Fruit fly (Drosophila melanogaster) whole organism, prepupa: ENCODE results near the gene rtp.

Source experiments
- Blimp-1 ChIP-seq: fragments of 200-800 bp; sonication (Bioruptor generic); optimal IDR thresholded peaks from 3 replicates; lab custom pipeline; 2017; ENCODE audit warnings: missing biosample characterization, missing genetic modification characterization, mild to moderate bottlenecking, moderate library complexity, missing genetic modification reagents
- CG10669 ChIP-seq: fragments of 200-800 bp; sonication (Bioruptor generic); optimal IDR thresholded peaks from 3 replicates; lab custom pipeline; 2018; ENCODE audit warnings: missing biosample characterization, mild to moderate bottlenecking, missing genetic modification characterization, moderate library complexity
- CG11294 ChIP-seq: fragments of 200-800 bp; sonication (Bioruptor generic); IDR thresholded peaks from 2 replicates; pipeline ENCODE4 v1.3.6; 2022; ENCODE audit warnings: missing biosample characterization, missing genetic modification characterization
- CG11762 ChIP-seq: fragments of 200-800 bp; sonication (Bioruptor generic); optimal IDR thresholded peaks from 3 replicates; lab custom pipeline; 2016; ENCODE audit warnings: missing biosample characterization, missing genetic modification characterization; ENCODE audit not compliant: insufficient read depth
- CG11902 ChIP-seq: fragments of 200-800 bp; sonication (Bioruptor generic); optimal IDR thresholded peaks from 3 replicates; lab custom pipeline; 2016; ENCODE audit warnings: missing biosample characterization, missing genetic modification characterization
- CG15336 ChIP-seq: fragments of 200-800 bp; sonication (Bioruptor generic); IDR thresholded peaks from 2 replicates; pipeline ENCODE4 v1.3.6; 2022; ENCODE audit warnings: missing biosample characterization, missing genetic modification characterization
- CG1621 ChIP-seq: fragments of 200-800 bp; sonication (Bioruptor generic); optimal IDR thresholded peaks from 3 replicates; lab custom pipeline; 2018; ENCODE audit warnings: missing biosample characterization, mild to moderate bottlenecking, missing genetic modification characterization
- CG16779 ChIP-seq: fragments of 200-800 bp; sonication (Bioruptor generic); optimal IDR thresholded peaks from 3 replicates; lab custom pipeline; 2017; ENCODE audit warnings: missing biosample characterization, mild to moderate bottlenecking, missing genetic modification characterization
- CG3032 ChIP-seq: fragments of 200-800 bp; optimal IDR thresholded peaks from 2 replicates; lab custom pipeline; 2019; ENCODE audit warnings: missing biosample characterization, mild to moderate bottlenecking, missing genetic modification characterization, moderate library complexity
- CG31627 ChIP-seq: fragments of 200-800 bp; sonication (Bioruptor generic); optimal IDR thresholded peaks from 3 replicates; lab custom pipeline; 2016; ENCODE audit warnings: missing biosample characterization, missing genetic modification characterization
- CG32006 ChIP-seq: fragments of 200-800 bp; sonication (Bioruptor generic); optimal IDR thresholded peaks from 3 replicates; lab custom pipeline; 2017; ENCODE audit warnings: missing biosample characterization, mild to moderate bottlenecking, missing genetic modification characterization
- CG34406 ChIP-seq: fragments of 200-800 bp; sonication (Bioruptor generic); optimal IDR thresholded peaks from 3 replicates; lab custom pipeline; 2016; ENCODE audit warnings: missing biosample characterization, missing genetic modification characterization
- CG3919 ChIP-seq: fragments of 200-800 bp; sonication (Bioruptor generic); optimal IDR thresholded peaks from 3 replicates; lab custom pipeline; 2016; ENCODE audit warnings: missing biosample characterization, missing genetic modification characterization
- CG4318 ChIP-seq: fragments of 200-800 bp; sonication (Bioruptor generic); optimal IDR thresholded peaks from 3 replicates; lab custom pipeline; 2017; ENCODE audit warnings: missing biosample characterization, mild to moderate bottlenecking, missing genetic modification characterization
- CG6163 ChIP-seq: fragments of 200-800 bp; sonication (Bioruptor generic); IDR thresholded peaks from 3 replicates; pipeline ENCODE4 v1.3.6; 2022; ENCODE audit warnings: missing biosample characterization, missing genetic modification characterization
- CG6276 ChIP-seq: fragments of 200-800 bp; sonication (Bioruptor generic); optimal IDR thresholded peaks from 2 replicates; lab custom pipeline; 2017; ENCODE audit warnings: missing biosample characterization, mild to moderate bottlenecking, missing genetic modification characterization
- CG6792 ChIP-seq: fragments of 200-800 bp; sonication (Bioruptor generic); optimal IDR thresholded peaks from 3 replicates; lab custom pipeline; 2016; ENCODE audit warnings: missing biosample characterization, missing genetic modification characterization
- CG6808 ChIP-seq: fragments of 200-800 bp; sonication (Bioruptor generic); optimal IDR thresholded peaks from 3 replicates; lab custom pipeline; 2017; ENCODE audit warnings: missing biosample characterization, missing genetic modification characterization, mild to moderate bottlenecking, moderate library complexity, missing genetic modification reagents
- CG6854 ChIP-seq: fragments of 200-800 bp; sonication (Bioruptor generic); optimal IDR thresholded peaks from 2 replicates; lab custom pipeline; 2017; ENCODE audit warnings: missing biosample characterization, mild to moderate bottlenecking, missing genetic modification characterization
- CG7368 ChIP-seq: fragments of 200-800 bp; sonication (Bioruptor generic); optimal IDR thresholded peaks from 3 replicates; lab custom pipeline; 2016; ENCODE audit warnings: missing biosample characterization, missing genetic modification characterization
- CG8119 ChIP-seq: fragments of 200-800 bp; sonication (Bioruptor generic); IDR thresholded peaks from 3 replicates; pipeline ENCODE4 v1.3.6; 2022; ENCODE audit warnings: missing biosample characterization, missing genetic modification characterization
- CG8319 ChIP-seq: fragments of 200-800 bp; sonication (Bioruptor generic); optimal IDR thresholded peaks from 3 replicates; lab custom pipeline; 2016; ENCODE audit warnings: missing biosample characterization, missing genetic modification characterization
- CG9139 ChIP-seq: fragments of 200-800 bp; sonication (Bioruptor generic); optimal IDR thresholded peaks from 3 replicates; lab custom pipeline; 2017; ENCODE audit warnings: missing biosample characterization, mild to moderate bottlenecking, missing genetic modification characterization
- Eip78C ChIP-seq: fragments of 200-800 bp; sonication (Bioruptor generic); peaks from one replicate; lab custom pipeline; 2016; ENCODE audit warnings: missing biosample characterization, missing genetic modification characterization
- Ets21C ChIP-seq: fragments of 200-800 bp; sonication (Bioruptor generic); optimal IDR thresholded peaks from 3 replicates; lab custom pipeline; 2016; ENCODE audit warnings: missing biosample characterization, missing genetic modification characterization
- Gug ChIP-seq: fragments of 200-800 bp; sonication (Bioruptor generic); IDR thresholded peaks from 2 replicates; pipeline ENCODE4 v1.3.6; 2022; ENCODE audit warnings: missing biosample characterization, missing genetic modification characterization
- Hr38 ChIP-seq: sonication (Bioruptor generic); optimal IDR thresholded peaks from 2 replicates; lab custom pipeline; 2016; ENCODE audit warnings: missing biosample characterization, missing genetic modification characterization
- Hr39 ChIP-seq: fragments of 200-800 bp; sonication (Bioruptor generic); optimal IDR thresholded peaks from 2 replicates; lab custom pipeline; 2016; ENCODE audit warnings: missing biosample characterization, missing genetic modification characterization
- Hr4 ChIP-seq: fragments of 200-800 bp; sonication (Bioruptor generic); optimal IDR thresholded peaks from 3 replicates; lab custom pipeline; 2016; ENCODE audit warnings: missing biosample characterization, missing genetic modification characterization
- Met ChIP-seq: fragments of 200-800 bp; sonication (Bioruptor generic); optimal IDR thresholded peaks from 3 replicates; lab custom pipeline; 2016; ENCODE audit warnings: missing biosample characterization, missing genetic modification characterization
- OdsH ChIP-seq: fragments of 200-800 bp; sonication (Bioruptor generic); optimal IDR thresholded peaks from 3 replicates; lab custom pipeline; 2016; ENCODE audit warnings: missing biosample characterization, missing genetic modification characterization
- Smox ChIP-seq: fragments of 200-800 bp; sonication (Bioruptor generic); optimal IDR thresholded peaks from 3 replicates; lab custom pipeline; 2016; ENCODE audit warnings: missing biosample characterization, missing genetic modification characterization
- Sox15 ChIP-seq: fragments of 200-800 bp; sonication (Bioruptor generic); optimal IDR thresholded peaks from 3 replicates; lab custom pipeline; 2016; ENCODE audit warnings: missing biosample characterization, missing genetic modification characterization
- achi ChIP-seq: fragments of 200-800 bp; sonication (Bioruptor generic); optimal IDR thresholded peaks from 3 replicates; lab custom pipeline; 2016; ENCODE audit warnings: missing biosample characterization, missing genetic modification characterization
- dac ChIP-seq: fragments of 200-800 bp; sonication (Bioruptor generic); optimal IDR thresholded peaks from 2 replicates; lab custom pipeline; 2017; ENCODE audit warnings: missing biosample characterization, mild to moderate bottlenecking, missing genetic modification characterization
- esn ChIP-seq: fragments of 200-800 bp; sonication (Bioruptor generic); optimal IDR thresholded peaks from 2 replicates; lab custom pipeline; 2016; ENCODE audit warnings: missing biosample characterization, mild to moderate bottlenecking, missing genetic modification characterization, moderate library complexity
- fd59A ChIP-seq: fragments of 200-800 bp; sonication (Bioruptor generic); optimal IDR thresholded peaks from 2 replicates; lab custom pipeline; 2017; ENCODE audit warnings: missing biosample characterization, mild to moderate bottlenecking, missing genetic modification characterization, missing genetic modification reagents
- fd85E ChIP-seq: fragments of 200-800 bp; sonication (Bioruptor generic); optimal IDR thresholded peaks from 3 replicates; lab custom pipeline; 2016; ENCODE audit warnings: missing biosample characterization, missing genetic modification characterization
- fkh ChIP-seq: fragments of 200-800 bp; sonication (Bioruptor generic); optimal IDR thresholded peaks from 3 replicates; lab custom pipeline; 2017; ENCODE audit warnings: missing biosample characterization, mild to moderate bottlenecking, missing genetic modification characterization, moderate library complexity
- lz ChIP-seq: fragments of 200-800 bp; sonication (Bioruptor generic); optimal IDR thresholded peaks from 3 replicates; lab custom pipeline; 2016; ENCODE audit warnings: missing biosample characterization, missing genetic modification characterization
- net ChIP-seq: fragments of 200-800 bp; sonication (Bioruptor generic); optimal IDR thresholded peaks from 3 replicates; lab custom pipeline; 2016; ENCODE audit warnings: missing biosample characterization, missing genetic modification characterization
- salr ChIP-seq, 2 experiments: fragments of 200-800 bp; sonication (Bioruptor generic); optimal IDR thresholded peaks; 3 replicates each; lab custom pipeline; 2016 to 2018; ENCODE audit warnings: missing biosample characterization in 2 of 2, missing genetic modification characterization in 2 of 2, mild to moderate bottlenecking in 1 of 2
- ss ChIP-seq, 2 experiments: fragments of 200-800 bp; sonication (Bioruptor generic); optimal IDR thresholded peaks; 2 replicates in 1 of 2; 3 replicates in 1 of 2; lab custom pipeline; 2017 to 2018; ENCODE audit warnings: mild to moderate bottlenecking in 2 of 2, missing biosample characterization in 2 of 2, missing genetic modification characterization in 2 of 2, moderate library complexity in 1 of 2
- svp ChIP-seq: fragments of 200-800 bp; sonication (Bioruptor generic); peaks from one replicate; lab custom pipeline; 2016; ENCODE audit warnings: missing biosample characterization, missing genetic modification characterization

The rtp gene

dm6 chr3R:5217278-5217714 is 19.8 kb downstream of the rtp start, which contains the start of gene cno (continued):
- TF ChIP-seq OdsH (GFP tag; lab: Kevin White, UChicago) (no peak), CG34406 (GFP tag; lab: Kevin White, UChicago) (no peak), CG11294 (no peak)

dm6 chr3R:5216308-5216765 is 20.8 kb downstream of the rtp start:
- no peak for TF ChIP-seq CG9139 (GFP tag; lab: Kevin White, UChicago)
- TF ChIP-seq lz (GFP tag; lab: Kevin White, UChicago), result no peak
- no peak for TF ChIP-seq Blimp-1 (GFP tag; lab: Kevin White, UChicago)
- no peak for TF ChIP-seq CG6276 (GFP tag; lab: Kevin White, UChicago)
- no peak for TF ChIP-seq dac (GFP tag; lab: Kevin White, UChicago)
- no peak for TF ChIP-seq CG6808 (GFP tag; lab: Kevin White, UChicago)
- TF ChIP-seq CG8119 (GFP tag; lab: Robert Waterston, UW), result no peak
- no peak for TF ChIP-seq Hr39 (GFP tag; lab: Kevin White, UChicago)
- no peak for TF ChIP-seq fd59A (GFP tag; lab: Kevin White, UChicago)
- TF ChIP-seq CG31627, result no peak
- no peak for TF ChIP-seq CG11902 (GFP tag; lab: Kevin White, UChicago)
- no peak for TF ChIP-seq CG3919 (GFP tag; lab: Kevin White, UChicago)
- no peak for TF ChIP-seq CG32006 (GFP tag; lab: Kevin White, UChicago)
- no peak for TF ChIP-seq CG11762 (GFP tag; lab: Kevin White, UChicago)
- TF ChIP-seq ss (GFP tag; optimal IDR thresholded peaks at IDR 0.05; lab: Kevin White, UChicago), result no peak
- TF ChIP-seq, all 60 proteins: peak for 0

dm6 chr3R:5215334-5216307 is 21.5 kb downstream of the rtp start:
- TF ChIP-seq Smox (GFP tag; lab: Kevin White, UChicago) (peak; percentile 91), svp (GFP tag; lab: Kevin White, UChicago) (peak; percentile 92), Ets21C (GFP tag; lab: Kevin White, UChicago) (peak; percentile 87), Sox15 (peak; percentile 82), net (GFP tag; lab: Kevin White, UChicago) (peak; percentile 92), lz (GFP tag; lab: Kevin White, UChicago) (peak; percentile 90), fkh (GFP tag; lab: Kevin White, UChicago) (peak; percentile 100), CG6808 (GFP tag; lab: Kevin White, UChicago) (peak; percentile 92), Hr38 (peak; percentile 82), fd59A (GFP tag; lab: Kevin White, UChicago) (peak; percentile 86), achi (GFP tag; lab: Kevin White, UChicago) (peak; percentile 89), CG8319 (GFP tag; lab: Kevin White, UChicago) (peak; percentile 77), CG1621 (tag; lab: Kevin White, UChicago) (peak; percentile 86), dac (GFP tag; lab: Kevin White, UChicago) (peak; percentile 78), Hr4 (GFP tag; lab: Kevin White, UChicago) (peak; percentile 83), Eip78C (GFP tag; lab: Kevin White, UChicago) (peak; percentile 97), CG7368 (GFP tag; lab: Kevin White, UChicago) (peak; percentile 78), CG10669 (peak; percentile 87), CG34406 (GFP tag; lab: Kevin White, UChicago) (peak; percentile 87), CG16779 (tag; lab: Kevin White, UChicago) (peak; percentile 83), salr (GFP tag; optimal IDR thresholded peaks at IDR 0.05; lab: Kevin White, UChicago) (peak; percentile 71 to 83), Met (peak; percentile 93), CG11902 (GFP tag; lab: Kevin White, UChicago) (peak; percentile 82), fd85E (peak; percentile 69), Gug (GFP tag; lab: Robert Waterston, UW) (peak; percentile 69), CG3032 (tag; lab: Kevin White, UChicago) (peak; percentile 90), CG6854 (GFP tag; lab: Kevin White, UChicago) (peak; percentile 72), Blimp-1 (GFP tag; lab: Kevin White, UChicago) (peak; percentile 74), CG6163 (GFP tag; lab: Robert Waterston, UW) (peak; percentile 92), esn (GFP tag; lab: Kevin White, UChicago) (peak; percentile 94), CG4318 (peak; percentile 74), CG6792 (GFP tag; lab: Kevin White, UChicago) (peak; percentile 91), CG11294 (peak; percentile 44; the same call in 1 of the 2 replicates), CG15336 (GFP tag; lab: Robert Waterston, UW) (peak; percentile 91)
